Worm (Caenorhabditis elegans) whole organism, young adult: ENCODE results near the gene taf-9.

Source experiments
- B0336.3 ChIP-seq: fragments of 200-800 bp; sonication (Bioruptor generic); IDR thresholded peaks from 2 replicates; pipeline ENCODE4 v1.3.6; 2022; ENCODE audit warnings: missing genetic modification characterization, missing compliant biosample characterization
- F22D6.2 ChIP-seq: sonication (generic microtip); optimal IDR thresholded peaks from 2 replicates; lab custom pipeline; 2016; ENCODE audit warnings: mild to moderate bottlenecking, missing genetic modification characterization, missing compliant biosample characterization
- F23B12.7 ChIP-seq: sonication (generic microtip); optimal IDR thresholded peaks from 2 replicates; lab custom pipeline; 2017; ENCODE audit warnings: missing genetic modification characterization, mild to moderate bottlenecking, missing compliant biosample characterization, antibody characterized with exemption, moderate library complexity; ENCODE audit not compliant: insufficient read depth
- F39B2.1 ChIP-seq: fragments of 200-800 bp; sonication (Bioruptor generic); IDR thresholded peaks from 2 replicates; pipeline ENCODE4 v1.3.6; 2022; ENCODE audit warnings: missing genetic modification reagents, missing genetic modification characterization, missing compliant biosample characterization
- F49E8.2 ChIP-seq: sonication (generic microtip); optimal IDR thresholded peaks from 3 replicates; lab custom pipeline; 2017; ENCODE audit warnings: missing genetic modification characterization, mild to moderate bottlenecking, missing compliant biosample characterization, antibody characterized with exemption, moderate library complexity; ENCODE audit not compliant: insufficient read depth
- F57A8.1 ChIP-seq: fragments of 200-800 bp; sonication (Bioruptor generic); optimal IDR thresholded peaks from 2 replicates; lab custom pipeline; 2018; ENCODE audit warnings: mild to moderate bottlenecking, missing genetic modification characterization, moderate library complexity, missing compliant biosample characterization
- K11D2.4 ChIP-seq: fragments of 200-800 bp; sonication (Bioruptor generic); IDR thresholded peaks from 2 replicates; pipeline ENCODE4 v1.3.6; 2022; ENCODE audit warnings: missing genetic modification reagents, missing genetic modification characterization, missing compliant biosample characterization
- Y53G8AR.9 ChIP-seq: fragments of 200-800 bp; sonication (Bioruptor generic); conservative IDR thresholded peaks from 2 replicates; pipeline ENCODE4 v1.3.6; 2022; ENCODE audit warnings: missing genetic modification reagents, missing genetic modification characterization, missing compliant biosample characterization
- Y67H2A.10 ChIP-seq: fragments of 200-800 bp; sonication (Bioruptor generic); conservative IDR thresholded peaks from 2 replicates; pipeline ENCODE4 v1.3.6; 2022; ENCODE audit warnings: missing genetic modification reagents, missing genetic modification characterization, missing compliant biosample characterization
- aptf-2 ChIP-seq: fragments of 200-800 bp; sonication (Bioruptor generic); conservative IDR thresholded peaks from 2 replicates; pipeline ENCODE4 v1.3.6; 2022; ENCODE audit warnings: missing genetic modification reagents, missing genetic modification characterization, missing compliant biosample characterization
- athp-1 ChIP-seq: sonication (generic microtip); optimal IDR thresholded peaks from 2 replicates; lab custom pipeline; 2017; ENCODE audit warnings: mild to moderate bottlenecking, missing genetic modification characterization, missing compliant biosample characterization
- attf-5 ChIP-seq: fragments of 200-800 bp; sonication (Bioruptor generic); optimal IDR thresholded peaks from 2 replicates; lab custom pipeline; 2018; ENCODE audit warnings: mild to moderate bottlenecking, missing genetic modification characterization, missing compliant biosample characterization
- cebp-1 ChIP-seq, 2 experiments: fragments of 200-800 bp in 1 of 2; sonication (Bioruptor generic) in 1 of 2; sonication (generic microtip) in 1 of 2; IDR thresholded peaks in 1 of 2; optimal IDR thresholded peaks in 1 of 2; 2 replicates each; pipeline versions ENCODE4 v1.3.6 to Lab custom; 2017 to 2022; ENCODE audit warnings: missing compliant biosample characterization in 2 of 2, missing genetic modification characterization in 2 of 2, mild to moderate bottlenecking in 1 of 2, missing genetic modification reagents in 1 of 2, moderate library complexity in 1 of 2
- ceh-100 ChIP-seq: fragments of 200-800 bp; sonication (Bioruptor generic); IDR thresholded peaks from 2 replicates; pipeline ENCODE4 v1.3.6; 2022; ENCODE audit warnings: missing genetic modification reagents, missing genetic modification characterization, missing compliant biosample characterization
- ceh-79 ChIP-seq: sonication (generic microtip); optimal IDR thresholded peaks from 2 replicates; lab custom pipeline; 2017; ENCODE audit warnings: mild to moderate bottlenecking, missing genetic modification characterization, missing compliant biosample characterization
- die-1 ChIP-seq: sonication (generic microtip); optimal IDR thresholded peaks from 2 replicates; lab custom pipeline; 2016; ENCODE audit warnings: missing genotype, mild to moderate bottlenecking, missing genetic modification characterization, missing compliant biosample characterization
- dox-1 ChIP-seq: fragments of 200-800 bp; sonication (Bioruptor generic); IDR thresholded peaks from 2 replicates; pipeline ENCODE4 v1.3.6; 2022; ENCODE audit warnings: missing genetic modification reagents, missing genetic modification characterization, missing compliant biosample characterization
- egl-44 ChIP-seq: fragments of 200-800 bp; sonication (Bioruptor generic); IDR thresholded peaks from 2 replicates; pipeline ENCODE4 v1.3.6; 2022; ENCODE audit warnings: missing genetic modification reagents, missing genetic modification characterization, missing compliant biosample characterization
- egrh-3 ChIP-seq: fragments of 200-800 bp; sonication (Bioruptor generic); IDR thresholded peaks from 2 replicates; pipeline ENCODE4 v1.3.6; 2022; ENCODE audit warnings: missing genetic modification reagents, missing genetic modification characterization, missing compliant biosample characterization
- fkh-3 ChIP-seq: sonication (generic microtip); optimal IDR thresholded peaks from 2 replicates; lab custom pipeline; 2016; ENCODE audit warnings: mild to moderate bottlenecking, missing genetic modification characterization, missing compliant biosample characterization
- him-1 ChIP-seq: sonication (generic microtip); optimal IDR thresholded peaks from 2 replicates; lab custom pipeline; 2016; ENCODE audit warnings: missing genotype, missing genetic modification reagents, missing genetic modification characterization, missing compliant biosample characterization
- hmg-20 ChIP-seq: fragments of 200-800 bp; sonication (Bioruptor generic); IDR thresholded peaks from 2 replicates; pipeline ENCODE4 v1.3.6; 2022; ENCODE audit warnings: missing genetic modification reagents, missing genetic modification characterization, missing compliant biosample characterization
- hsf-1 ChIP-seq: fragments of 200-800 bp; sonication (Bioruptor generic); IDR thresholded peaks from 2 replicates; pipeline ENCODE4 v1.3.6; 2022; ENCODE audit warnings: missing genetic modification reagents, missing genetic modification characterization, missing compliant biosample characterization
- let-607 ChIP-seq, 2 experiments: fragments of 200-800 bp in 1 of 2; sonication (Bioruptor generic) in 1 of 2; sonication (generic microtip) in 1 of 2; optimal IDR thresholded peaks; 2 replicates each; lab custom pipeline; 2016 to 2018; ENCODE audit warnings: mild to moderate bottlenecking in 2 of 2, missing compliant biosample characterization in 2 of 2, missing genetic modification characterization in 2 of 2, moderate library complexity in 2 of 2, missing genotype in 1 of 2
- lsy-27 ChIP-seq: sonication (generic microtip); optimal IDR thresholded peaks from 2 replicates; lab custom pipeline; 2017; ENCODE audit warnings: missing genetic modification characterization, mild to moderate bottlenecking, missing compliant biosample characterization, antibody characterized with exemption, missing genotype, borderline replicate concordance; ENCODE audit not compliant: insufficient read depth
- madf-10 ChIP-seq: sonication (generic microtip); optimal IDR thresholded peaks from 2 replicates; lab custom pipeline; 2016; ENCODE audit warnings: mild to moderate bottlenecking, missing genetic modification characterization, missing compliant biosample characterization
- madf-3 ChIP-seq: fragments of 200-800 bp; sonication (Bioruptor generic); IDR thresholded peaks from 2 replicates; pipeline ENCODE4 v1.3.6; 2022; ENCODE audit warnings: missing genetic modification reagents, missing genetic modification characterization, missing compliant biosample characterization
- mes-4 ChIP-seq: sonication (generic microtip); optimal IDR thresholded peaks from 2 replicates; lab custom pipeline; 2016; ENCODE audit warnings: missing genotype, missing genetic modification characterization, missing compliant biosample characterization
- nfya-2 ChIP-seq: fragments of 200-800 bp; sonication (Bioruptor generic); IDR thresholded peaks from 2 replicates; pipeline ENCODE4 v1.3.6; 2022; ENCODE audit warnings: missing genetic modification reagents, missing genetic modification characterization, missing compliant biosample characterization
- nhr-80 ChIP-seq: sonication (generic microtip); optimal IDR thresholded peaks from 2 replicates; lab custom pipeline; 2016; ENCODE audit warnings: missing genetic modification characterization, missing compliant biosample characterization
- pha-4 ChIP-seq: fragments of 150-350 bp; sonication (generic microtip); optimal IDR thresholded peaks from 2 replicates; lab custom pipeline; 2014; ENCODE audit warnings: missing biosample characterization, missing genetic modification reagents, missing genetic modification characterization
- rcor-1 ChIP-seq: fragments of 200-800 bp; sonication (Bioruptor generic); IDR thresholded peaks from 2 replicates; pipeline ENCODE4 v1.3.6; 2022; ENCODE audit warnings: missing genetic modification reagents, missing genetic modification characterization, missing compliant biosample characterization
- rec-8 ChIP-seq, 2 experiments: sonication (generic microtip); optimal IDR thresholded peaks; 2 replicates each; lab custom pipeline; 2016; ENCODE audit warnings: mild to moderate bottlenecking in 2 of 2, missing genetic modification characterization in 2 of 2, missing genetic modification reagents in 2 of 2, missing genotype in 2 of 2, missing biosample characterization in 1 of 2, missing compliant biosample characterization in 1 of 2, moderate library complexity in 1 of 2
- rpc-1 ChIP-seq, 2 experiments: fragments of 150-350 bp in 1 of 2; sonication (generic microtip) in 1 of 2; optimal IDR thresholded peaks; 2 replicates each; lab custom pipeline; 2014 to 2018; ENCODE audit warnings: missing biosample characterization in 1 of 2, missing genetic modification characterization in 1 of 2, missing genetic modification reagents in 1 of 2, missing genotype in 1 of 2
- sdz-38 ChIP-seq: sonication (generic microtip); optimal IDR thresholded peaks from 2 replicates; lab custom pipeline; 2016; ENCODE audit warnings: missing genotype, missing genetic modification characterization, missing compliant biosample characterization
- sptf-2 ChIP-seq: fragments of 200-800 bp; sonication (Bioruptor generic); optimal IDR thresholded peaks from 2 replicates; lab custom pipeline; 2018; ENCODE audit warnings: mild to moderate bottlenecking, missing genetic modification characterization, missing compliant biosample characterization
- tlf-1 ChIP-seq: fragments of 200-800 bp; sonication (Bioruptor generic); optimal IDR thresholded peaks from 2 replicates; lab custom pipeline; 2018; ENCODE audit warnings: mild to moderate bottlenecking, missing genetic modification characterization, missing compliant biosample characterization
- unc-62 ChIP-seq: fragments of 150-350 bp; optimal IDR thresholded peaks from 2 replicates; lab custom pipeline; 2014; ENCODE audit warnings: missing biosample characterization, missing genetic modification reagents, missing genetic modification characterization
- zfh-2 ChIP-seq: fragments of 200-800 bp; sonication (Bioruptor generic); conservative IDR thresholded peaks from 2 replicates; pipeline ENCODE4 v1.3.6; 2022; ENCODE audit warnings: missing genetic modification reagents, missing genetic modification characterization, missing compliant biosample characterization
- zim-3 ChIP-seq: sonication (generic microtip); optimal IDR thresholded peaks from 2 replicates; lab custom pipeline; 2017; ENCODE audit warnings: mild to moderate bottlenecking, missing genetic modification characterization, moderate library complexity, missing compliant biosample characterization
- ztf-18 ChIP-seq: sonication (generic microtip); optimal IDR thresholded peaks from 2 replicates; lab custom pipeline; 2016; ENCODE audit warnings: missing genotype, mild to moderate bottlenecking, missing genetic modification characterization, missing compliant biosample characterization

The taf-9 gene

ce11 chrIII:13654950-13655349 lies 30.9 kb downstream of the taf-9 start:
- TF ChIP-seq hsf-1 (GFP tag; lab: Robert Waterston, UW) (0 out of 2 replicates have a peak, but pooled peaks have one; percentile 18), F39B2.1 (GFP tag; lab: Robert Waterston, UW) (no peak), zfh-2 (GFP tag; lab: Robert Waterston, UW) (peak; percentile 88), egrh-3 (peak; percentile 28; the same call in 1 of the 2 replicates), die-1 (tag; lab: Kevin White, UChicago) (no peak), F49E8.2 (no peak), ceh-100 (GFP tag; lab: Robert Waterston, UW) (no peak), sptf-2 (GFP tag; lab: Kevin White, UChicago) (no peak), F22D6.2 (no peak), K11D2.4 (GFP tag; lab: Robert Waterston, UW) (no peak), rcor-1 (GFP tag; lab: Robert Waterston, UW) (no peak), ceh-79 (tag; lab: Kevin White, UChicago) (no peak), pha-4 (tag; lab: Kevin White, UChicago) (no peak), tlf-1 (no peak), athp-1 (tag; lab: Kevin White, UChicago) (no peak), Y67H2A.10 (GFP tag; lab: Robert Waterston, UW) (no peak), madf-3 (GFP tag; lab: Robert Waterston, UW) (no peak), F23B12.7 (tag; lab: Kevin White, UChicago) (no peak), madf-10 (tag; lab: Kevin White, UChicago) (no peak), lsy-27 (tag; lab: Kevin White, UChicago) (no peak), hmg-20 (GFP tag; lab: Robert Waterston, UW) (no peak), mes-4 (tag; lab: Kevin White, UChicago) (no peak), let-607 (tag; optimal IDR thresholded peaks at IDR 0.05; lab: Kevin White, UChicago) (no peak), egl-44 (GFP tag; lab: Robert Waterston, UW) (0 out of 2 replicates have a peak, but pooled peaks have one; percentile 17), cebp-1 (GFP tag; IDR thresholded peaks at IDR 0.05; lab: Robert Waterston, UW) (no peak), cebp-1 (tag; optimal IDR thresholded peaks at IDR 0.05; lab: Kevin White, UChicago) (no peak)

DNA sequence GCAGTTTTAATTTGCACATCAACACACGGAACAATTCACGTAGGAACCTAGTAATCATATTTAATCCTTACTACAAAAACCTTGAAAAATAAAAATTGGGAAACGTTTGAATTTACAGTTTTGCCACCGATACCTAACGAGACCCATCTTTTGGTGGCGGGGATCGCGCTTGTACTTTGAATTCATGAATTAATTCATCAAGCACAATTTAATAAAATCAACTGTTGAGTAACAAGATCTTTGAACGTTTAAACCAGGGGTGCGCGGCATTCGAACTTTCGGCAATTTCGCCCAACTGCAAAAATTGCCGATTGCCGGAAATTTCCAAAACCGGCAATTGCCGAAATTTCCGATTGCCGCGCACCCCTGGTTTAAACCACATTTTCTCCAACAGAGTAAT lies 32.6 kb downstream of the taf-9 start:
- peak; percentile 67 for TF ChIP-seq him-1 (tag; lab: Kevin White, UChicago)
- TF ChIP-seq F57A8.1: no peak
- TF ChIP-seq ceh-100 (GFP tag; lab: Robert Waterston, UW): no peak
- TF ChIP-seq Y53G8AR.9 (GFP tag; lab: Robert Waterston, UW): 0 out of 2 replicates have a peak, but pooled peaks have one; percentile 48
- no peak for TF ChIP-seq nfya-2
- no peak for TF ChIP-seq aptf-2
- 0 out of 2 replicates have a peak, but pooled peaks have one; percentile 18 for TF ChIP-seq B0336.3
- TF ChIP-seq zim-3 (tag; lab: Kevin White, UChicago): peak; percentile 65

DNA sequence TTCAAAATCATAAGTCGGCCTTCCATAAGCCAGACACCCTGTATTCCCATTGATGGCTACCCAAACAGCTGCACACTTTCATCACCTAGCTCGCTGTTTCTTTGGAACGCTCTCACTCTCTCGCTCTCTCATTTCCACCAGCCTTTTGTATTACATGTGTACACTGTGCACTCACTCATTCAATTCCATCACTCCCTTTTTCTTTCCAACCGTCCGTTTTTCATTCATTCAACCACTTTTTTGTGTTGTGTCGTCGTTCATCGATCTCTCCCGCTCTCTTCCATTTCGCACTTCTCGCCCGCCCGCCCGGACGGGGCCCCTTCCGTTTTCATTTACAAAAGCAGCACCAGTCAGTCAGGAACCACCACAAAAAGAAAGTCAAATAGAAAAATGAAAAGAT lies 33.9 kb downstream of the taf-9 start:
- TF ChIP-seq fkh-3 (tag; lab: Kevin White, UChicago): no peak
- no peak for TF ChIP-seq dox-1
- TF ChIP-seq ceh-79 (tag; lab: Kevin White, UChicago): no peak
- no peak for TF ChIP-seq ztf-18
- TF ChIP-seq zfh-2 (GFP tag; lab: Robert Waterston, UW): 0 out of 2 replicates have a peak, but pooled peaks have one; percentile 22
- TF ChIP-seq unc-62 (GFP tag; lab: Kevin White, UChicago): no peak
- TF ChIP-seq nhr-80 (tag; lab: Kevin White, UChicago): peak; percentile 41
- no peak for TF ChIP-seq cebp-1 (GFP tag; IDR thresholded peaks at IDR 0.05; lab: Robert Waterston, UW)
- TF ChIP-seq cebp-1 (tag; optimal IDR thresholded peaks at IDR 0.05; lab: Kevin White, UChicago): peak; percentile 35
- TF ChIP-seq attf-5 (GFP tag; lab: Kevin White, UChicago): peak; percentile 2
- TF ChIP-seq Y67H2A.10 (GFP tag; lab: Robert Waterston, UW): no peak
- no peak for TF ChIP-seq rec-8 (tag; optimal IDR thresholded peaks at IDR 0.05; lab: Kevin White, UChicago)
- TF ChIP-seq hsf-1 (GFP tag; lab: Robert Waterston, UW): no peak
- TF ChIP-seq F39B2.1 (GFP tag; lab: Robert Waterston, UW): no peak
- TF ChIP-seq rpc-1 (optimal IDR thresholded peaks at IDR 0.05; lab: Kevin White, UChicago): no peak
- no peak for TF ChIP-seq rpc-1 (tag; optimal IDR thresholded peaks at IDR 0.05; lab: Kevin White, UChicago)
- no peak for TF ChIP-seq sdz-38 (tag; lab: Kevin White, UChicago)
